Worm (Caenorhabditis elegans): ENCODE results near the gene ZK721.3.

ZK721.3 gene

ce11 chrX:8835887-8836348, 51.6 kb downstream of the ZK721.3 start, which contains the start of gene C28G1.2 (continued):
- TF ChIP-seq lsy-12 (tag; optimal IDR thresholded peaks at IDR 0.05) (peak; percentile 94), ceh-28 (tag; optimal IDR thresholded peaks at IDR 0.05) (peak; percentile 93), lin-15B (tag; optimal IDR thresholded peaks at IDR 0.05) (peak; percentile 76), egl-5 (tag; optimal IDR thresholded peaks at IDR 0.05) (peak; percentile 77), nhr-25 (tag; optimal IDR thresholded peaks at IDR 0.05) (peak; percentile 82), nhr-77 (tag; optimal IDR thresholded peaks at IDR 0.05) (peak; percentile 74), fkh-2 (tag; optimal IDR thresholded peaks at IDR 0.05) (no peak), R02D3.7 (tag; optimal IDR thresholded peaks at IDR 0.05) (peak; percentile 78), pqm-1 (tag; optimal IDR thresholded peaks at IDR 0.05) (peak; percentile 53), nhr-43 (tag; optimal IDR thresholded peaks at IDR 0.05; ENCODE audit: poor library complexity, severe bottlenecking) (peak; percentile 95)
